Fruit fly (Drosophila melanogaster) whole organism, embryonic: ENCODE results near the gene CG34134.
A peak's percentile ranks its signal among the peaks of the same experiment; 100 is the strongest.

Experiments used
- BtbVII ChIP-seq: fragments of 200-800 bp; sonication (Bioruptor generic); optimal IDR thresholded peaks from 3 replicates; lab custom pipeline; 2017; ENCODE audit warnings: missing biosample characterization, mild to moderate bottlenecking, missing genetic modification characterization
- CG10565 ChIP-seq: fragments of 200-800 bp; sonication (Bioruptor generic); optimal IDR thresholded peaks from 3 replicates; lab custom pipeline; 2016; ENCODE audit warnings: missing biosample characterization, mild to moderate bottlenecking, missing genetic modification characterization
- CG11696 ChIP-seq: fragments of 200-800 bp; sonication (Bioruptor generic); IDR thresholded peaks from 2 replicates; pipeline ENCODE4 v1.3.6; 2022; ENCODE audit warnings: missing biosample characterization, missing genetic modification characterization
- CG13287 ChIP-seq: fragments of 200-800 bp; sonication (Bioruptor generic); IDR thresholded peaks from 2 replicates; pipeline ENCODE4 v1.3.6; 2022; ENCODE audit warnings: missing biosample characterization, missing genetic modification characterization; ENCODE audit not compliant: partially characterized antibody
- CG13775 ChIP-seq: fragments of 200-800 bp; sonication (Bioruptor generic); optimal IDR thresholded peaks from 3 replicates; lab custom pipeline; 2017; ENCODE audit warnings: missing biosample characterization, mild to moderate bottlenecking, missing genetic modification characterization
- CG14014 ChIP-seq: fragments of 200-800 bp; sonication (Bioruptor generic); IDR thresholded peaks from 2 replicates; pipeline ENCODE4 v1.3.6; 2022; ENCODE audit warnings: missing biosample characterization, missing genetic modification characterization
- CG1647 ChIP-seq: fragments of 200-800 bp; sonication (Bioruptor generic); optimal IDR thresholded peaks from 3 replicates; lab custom pipeline; 2016; ENCODE audit warnings: missing biosample characterization, missing genetic modification characterization
- CG18619 ChIP-seq: fragments of 200-800 bp; sonication (Bioruptor generic); optimal IDR thresholded peaks from 3 replicates; lab custom pipeline; 2017; ENCODE audit warnings: missing biosample characterization, mild to moderate bottlenecking, missing genetic modification characterization
- CG2199 ChIP-seq: fragments of 200-800 bp; sonication (Bioruptor generic); IDR thresholded peaks from 3 replicates; pipeline ENCODE4 v1.3.6; 2022; ENCODE audit warnings: missing biosample characterization, missing genetic modification characterization
- CG2202 ChIP-seq: fragments of 200-800 bp; sonication (Bioruptor generic); optimal IDR thresholded peaks from 2 replicates; lab custom pipeline; 2018; ENCODE audit warnings: missing biosample characterization, mild to moderate bottlenecking, missing genetic modification characterization
- CG30431 ChIP-seq: fragments of 200-800 bp; sonication (Bioruptor generic); optimal IDR thresholded peaks from 2 replicates; lab custom pipeline; 2017; ENCODE audit warnings: missing biosample characterization, missing genetic modification characterization
- CG33213 ChIP-seq: fragments of 200-800 bp; sonication (Bioruptor generic); optimal IDR thresholded peaks from 3 replicates; lab custom pipeline; 2016; ENCODE audit warnings: missing biosample characterization, missing genetic modification characterization
- CG42726 ChIP-seq: fragments of 200-800 bp; sonication (Bioruptor generic); IDR thresholded peaks from 2 replicates; pipeline ENCODE4 v1.3.6; 2022; ENCODE audit warnings: missing biosample characterization, missing genetic modification characterization; ENCODE audit not compliant: partially characterized antibody
- CG5180 ChIP-seq: fragments of 200-800 bp; sonication (Bioruptor generic); optimal IDR thresholded peaks from 3 replicates; lab custom pipeline; 2017; ENCODE audit warnings: missing biosample characterization, missing genetic modification characterization, mild to moderate bottlenecking, moderate library complexity, missing genetic modification reagents
- CG6654 ChIP-seq: fragments of 200-800 bp; sonication (Bioruptor generic); optimal IDR thresholded peaks from 2 replicates; lab custom pipeline; 2017; ENCODE audit warnings: missing biosample characterization, mild to moderate bottlenecking, missing genetic modification characterization
- CG6683 ChIP-seq: fragments of 200-800 bp; sonication (Bioruptor generic); optimal IDR thresholded peaks from 2 replicates; lab custom pipeline; 2017; ENCODE audit warnings: missing biosample characterization, mild to moderate bottlenecking, missing genetic modification characterization, missing genetic modification reagents
- CG6791 ChIP-seq: fragments of 200-800 bp; sonication (Bioruptor generic); IDR thresholded peaks from 3 replicates; pipeline ENCODE4 v1.3.6; 2022; ENCODE audit warnings: missing biosample characterization, missing genetic modification characterization; ENCODE audit not compliant: partially characterized antibody
- CG7372 ChIP-seq: fragments of 200-800 bp; sonication (Bioruptor generic); IDR thresholded peaks from 2 replicates; pipeline ENCODE4 v1.3.6; 2022; ENCODE audit warnings: missing biosample characterization, missing genetic modification characterization
- CG8281 ChIP-seq: fragments of 200-800 bp; sonication (Bioruptor generic); optimal IDR thresholded peaks from 2 replicates; lab custom pipeline; 2018; ENCODE audit warnings: missing biosample characterization, mild to moderate bottlenecking, missing genetic modification characterization, moderate library complexity
- CG8359 ChIP-seq: fragments of 200-800 bp; sonication (Bioruptor generic); optimal IDR thresholded peaks from 2 replicates; lab custom pipeline; 2017; ENCODE audit warnings: missing biosample characterization, mild to moderate bottlenecking, missing genetic modification characterization, borderline replicate concordance
- CG8924 ChIP-seq: fragments of 200-800 bp; optimal IDR thresholded peaks from 3 replicates; lab custom pipeline; 2019; ENCODE audit warnings: missing biosample characterization, mild to moderate bottlenecking, missing genetic modification characterization, moderate library complexity
- CTCF ChIP-seq: fragments of 200-800 bp; sonication (Bioruptor generic); optimal IDR thresholded peaks from 2 replicates; lab custom pipeline; 2017; ENCODE audit warnings: missing biosample characterization, mild to moderate bottlenecking, missing genetic modification characterization, moderate library complexity
- Chrac-16 ChIP-seq: fragments of 200-800 bp; sonication (Bioruptor generic); optimal IDR thresholded peaks from 3 replicates; lab custom pipeline; 2016; ENCODE audit warnings: missing biosample characterization, missing genetic modification characterization
- Deaf1 ChIP-seq: fragments of 200-800 bp; optimal IDR thresholded peaks from 3 replicates; lab custom pipeline; 2019; ENCODE audit warnings: missing biosample characterization, mild to moderate bottlenecking, missing genetic modification characterization, moderate library complexity
- Dp ChIP-seq: fragments of 200-800 bp; sonication (Bioruptor generic); optimal IDR thresholded peaks from 2 replicates; lab custom pipeline; 2018; ENCODE audit warnings: missing biosample characterization, mild to moderate bottlenecking, missing genetic modification characterization, moderate library complexity
- Hand ChIP-seq: fragments of 200-800 bp; sonication (Bioruptor generic); optimal IDR thresholded peaks from 2 replicates; lab custom pipeline; 2017; ENCODE audit warnings: mild to moderate bottlenecking, missing biosample characterization, missing genetic modification reagents, missing genetic modification characterization
- Mad ChIP-seq: fragments of 200-800 bp; sonication (Bioruptor generic); optimal IDR thresholded peaks from 2 replicates; lab custom pipeline; 2016; ENCODE audit warnings: missing biosample characterization, missing genetic modification characterization
- Myb ChIP-seq: fragments of 200-800 bp; sonication (Bioruptor generic); optimal IDR thresholded peaks from 2 replicates; lab custom pipeline; 2016; ENCODE audit warnings: missing biosample characterization, missing genetic modification characterization
- Nf-YB ChIP-seq: fragments of 200-800 bp; sonication (Bioruptor generic); optimal IDR thresholded peaks from 3 replicates; lab custom pipeline; 2019; ENCODE audit warnings: missing biosample characterization, mild to moderate bottlenecking, missing genetic modification characterization, moderate library complexity
- PHDP ChIP-seq: fragments of 200-800 bp; sonication (Bioruptor generic); optimal IDR thresholded peaks from 3 replicates; lab custom pipeline; 2018; ENCODE audit warnings: missing biosample characterization, mild to moderate bottlenecking, missing genetic modification characterization, moderate library complexity
- Sox102F ChIP-seq: fragments of 200-800 bp; sonication (Bioruptor generic); optimal IDR thresholded peaks from 2 replicates; lab custom pipeline; 2018; ENCODE audit warnings: missing biosample characterization, mild to moderate bottlenecking, missing genetic modification characterization, moderate library complexity
- Sry-δ ChIP-seq: fragments of 200-800 bp; sonication (Bioruptor generic); optimal IDR thresholded peaks from 2 replicates; lab custom pipeline; 2016; ENCODE audit warnings: missing biosample characterization, missing genetic modification characterization
- ap ChIP-seq: fragments of 200-800 bp; sonication (Bioruptor generic); IDR thresholded peaks from 2 replicates; pipeline ENCODE4 v1.3.6; 2022; ENCODE audit warnings: missing biosample characterization, missing genetic modification characterization
- bowl ChIP-seq: fragments of 200-800 bp; sonication (Bioruptor generic); IDR thresholded peaks from 2 replicates; pipeline ENCODE4 v1.3.6; 2022; ENCODE audit warnings: missing biosample characterization, missing genetic modification characterization
- chinmo ChIP-seq: fragments of 200-800 bp; sonication (Bioruptor generic); IDR thresholded peaks from 4 replicates; pipeline ENCODE4 v1.3.6; 2022; ENCODE audit warnings: missing biosample characterization, missing genetic modification characterization; ENCODE audit not compliant: partially characterized antibody
- dati ChIP-seq: fragments of 200-800 bp; sonication (Bioruptor generic); IDR thresholded peaks from 2 replicates; pipeline ENCODE4 v1.3.6; 2022; ENCODE audit warnings: missing biosample characterization, missing genetic modification characterization
- kni ChIP-seq: fragments of 200-800 bp; sonication (Bioruptor generic); optimal IDR thresholded peaks from 3 replicates; lab custom pipeline; 2017; ENCODE audit warnings: mild to moderate bottlenecking, missing biosample characterization, missing genetic modification reagents, missing genetic modification characterization
- lbe ChIP-seq: fragments of 200-800 bp; sonication (Bioruptor generic); optimal IDR thresholded peaks from 2 replicates; lab custom pipeline; 2016; ENCODE audit warnings: missing biosample characterization, mild to moderate bottlenecking, missing genetic modification characterization
- odd ChIP-seq: fragments of 200-800 bp; sonication (Bioruptor generic); optimal IDR thresholded peaks from 2 replicates; lab custom pipeline; 2017; ENCODE audit warnings: missing biosample characterization, mild to moderate bottlenecking, missing genetic modification characterization
- p53 ChIP-seq: fragments of 200-800 bp; sonication (Bioruptor generic); optimal IDR thresholded peaks from 2 replicates; lab custom pipeline; 2016; ENCODE audit warnings: missing biosample characterization, missing genetic modification characterization
- pan ChIP-seq, 4 experiments: fragments of >200 bp in 3 of 4; fragments of 200-800 bp in 1 of 4; sonication (Bioruptor generic) in 1 of 4; optimal IDR thresholded peaks in 3 of 4; IDR thresholded peaks in 1 of 4; 2 replicates each; pipeline versions ENCODE4 v1.3.6 to Lab custom; 2017 to 2022; ENCODE audit warnings: missing biosample characterization in 2 of 4, missing genetic modification characterization in 2 of 4, mixed read lengths in 1 of 4
- pita ChIP-seq: fragments of 200-800 bp; sonication (Bioruptor generic); optimal IDR thresholded peaks from 2 replicates; lab custom pipeline; 2017; ENCODE audit warnings: missing biosample characterization, mild to moderate bottlenecking, missing genetic modification characterization
- prd ChIP-seq, 3 experiments: fragments of >200 bp in 2 of 3; fragments of 200-800 bp in 1 of 3; sonication (Bioruptor generic) in 1 of 3; optimal IDR thresholded peaks in 2 of 3; IDR thresholded peaks in 1 of 3; 2 replicates in 2 of 3; 3 replicates in 1 of 3; pipeline versions ENCODE4 v1.3.6 to Lab custom; 2017 to 2022; ENCODE audit warnings: missing biosample characterization in 1 of 3, missing genetic modification characterization in 1 of 3
- pum ChIP-seq: fragments of 200-800 bp; sonication (Bioruptor generic); optimal IDR thresholded peaks from 2 replicates; lab custom pipeline; 2016; ENCODE audit warnings: missing biosample characterization, missing genetic modification characterization
- sens ChIP-seq: fragments of 200-800 bp; sonication (Bioruptor generic); peaks from one replicate; lab custom pipeline; 2016; ENCODE audit warnings: missing biosample characterization, missing genetic modification characterization
- sisA ChIP-seq: fragments of 200-800 bp; sonication (Bioruptor generic); IDR thresholded peaks from 2 replicates; pipeline ENCODE4 v1.3.6; 2022; ENCODE audit warnings: missing biosample characterization, missing genetic modification characterization
- sna ChIP-seq: fragments of 200-800 bp; sonication (Bioruptor generic); IDR thresholded peaks from 2 replicates; pipeline ENCODE4 v1.3.6; 2022; ENCODE audit warnings: missing biosample characterization, missing genetic modification characterization; ENCODE audit not compliant: partially characterized antibody
- sob ChIP-seq: fragments of 200-800 bp; sonication (Bioruptor generic); IDR thresholded peaks from 2 replicates; pipeline ENCODE4 v1.3.6; 2022; ENCODE audit warnings: missing biosample characterization, missing genetic modification characterization
- vvl ChIP-seq: fragments of 200-800 bp; sonication (Bioruptor generic); IDR thresholded peaks from 2 replicates; pipeline ENCODE4 v1.3.6; 2022; ENCODE audit warnings: missing biosample characterization, missing genetic modification characterization

Gene CG34134

dm6 chr2L:8148514-8149085 lies 42.0 kb downstream of the CG34134 start (continued):
- TF ChIP-seq CG8281 (tag; lab: Kevin White, UChicago) = no peak
- no peak for TF ChIP-seq CG11696 (GFP tag; lab: Robert Waterston, UW)
- no peak for TF ChIP-seq sna (GFP tag; lab: Robert Waterston, UW)
- TF ChIP-seq pan (optimal IDR thresholded peaks at IDR 0.05; lab: Kevin White, UChicago) = no peak
- no peak for TF ChIP-seq pan (GFP tag; optimal IDR thresholded peaks at IDR 0.05 in 1 of 2, IDR thresholded peaks at IDR 0.05 in 1 of 2)
- TF ChIP-seq CG18619 (GFP tag; lab: Kevin White, UChicago) = no peak
- no peak for TF ChIP-seq CG1647 (GFP tag; lab: Kevin White, UChicago)
- TF ChIP-seq sob (GFP tag; lab: Robert Waterston, UW) = 0 out of 2 replicates have a peak, but pooled peaks have one; percentile 9
- 0 out of 3 replicates have a peak, but pooled peaks have one; percentile 42 for TF ChIP-seq CG2199 (GFP tag; lab: Robert Waterston, UW)
- TF ChIP-seq CG5180 (GFP tag; lab: Kevin White, UChicago) = peak; percentile 90
- no peak for TF ChIP-seq lbe (GFP tag; lab: Kevin White, UChicago)
- TF ChIP-seq pita (GFP tag; lab: Kevin White, UChicago) = no peak
- no peak for TF ChIP-seq CTCF (GFP tag; lab: Kevin White, UChicago)
- TF ChIP-seq BtbVII (GFP tag; lab: Kevin White, UChicago) = no peak
- peak; percentile 13 for TF ChIP-seq sens
- no peak for TF ChIP-seq odd (GFP tag; lab: Kevin White, UChicago)
- TF ChIP-seq Myb (GFP tag; lab: Kevin White, UChicago) = no peak
- TF ChIP-seq CG10565 (GFP tag; lab: Kevin White, UChicago) = no peak
- no peak for TF ChIP-seq Chrac-16
- TF ChIP-seq CG14014 (GFP tag; lab: Robert Waterston, UW) = no peak
- no peak for TF ChIP-seq CG33213 (GFP tag; lab: Kevin White, UChicago)
- peak; percentile 49; the same call in 1 of the 2 replicates for TF ChIP-seq vvl (GFP tag; lab: Robert Waterston, UW)
- TF ChIP-seq Nf-YB (GFP tag; lab: Kevin White, UChicago) = no peak
- TF ChIP-seq CG6654 = no peak
- TF ChIP-seq CG13775 = no peak
- TF ChIP-seq CG42726 = no peak
- no peak for TF ChIP-seq CG7372 (GFP tag; lab: Robert Waterston, UW)
- TF ChIP-seq p53 (GFP tag; lab: Kevin White, UChicago) = no peak
- TF ChIP-seq Sry-δ (GFP tag; lab: Kevin White, UChicago) = no peak
- no peak for TF ChIP-seq prd (optimal IDR thresholded peaks at IDR 0.05; lab: Kevin White, UChicago)
- TF ChIP-seq prd (GFP tag; IDR thresholded peaks at IDR 0.05; lab: Robert Waterston, UW) = no peak
- TF ChIP-seq Deaf1 = peak; percentile 74
- no peak for TF ChIP-seq CG6791
- TF ChIP-seq ap = no peak
- TF ChIP-seq Sox102F (GFP tag; lab: Kevin White, UChicago) = no peak
- no peak for TF ChIP-seq kni (GFP tag; lab: Kevin White, UChicago)
- no peak for TF ChIP-seq CG6683 (GFP tag; lab: Kevin White, UChicago)
- TF ChIP-seq CG30431 (GFP tag; lab: Kevin White, UChicago) = no peak
- no peak for TF ChIP-seq Dp
- no peak for TF ChIP-seq dati
- TF ChIP-seq Mad = no peak
- TF ChIP-seq pum (GFP tag; lab: Kevin White, UChicago) = no peak
- TF ChIP-seq chinmo = peak; percentile 84
- no peak for TF ChIP-seq bowl (GFP tag; lab: Robert Waterston, UW)
- TF ChIP-seq CG8924 (tag; lab: Kevin White, UChicago) = peak; percentile 9
- TF ChIP-seq PHDP (tag; lab: Kevin White, UChicago) = no peak
- no peak for TF ChIP-seq sisA (GFP tag; lab: Robert Waterston, UW)
- TF ChIP-seq Hand (GFP tag; lab: Kevin White, UChicago) = no peak
- TF ChIP-seq CG8359 = no peak
- 0 out of 2 replicates have a peak, but pooled peaks have one; percentile 11 for TF ChIP-seq CG13287
- no peak for TF ChIP-seq CG2202 (tag; lab: Kevin White, UChicago)
